Fruit fly (Drosophila melanogaster) whole organism, embryonic: Measurements from ENCODE around the gene Fancl.

ENCODE experiments used
- CG10274 ChIP-seq: fragments of 200-800 bp; sonication (Bioruptor generic); optimal IDR thresholded peaks from 3 replicates; lab custom pipeline; 2017; ENCODE audit warnings: missing biosample characterization, mild to moderate bottlenecking, missing genetic modification characterization
- CG11247 ChIP-seq: fragments of 200-800 bp; sonication (Bioruptor generic); IDR thresholded peaks from 2 replicates; pipeline ENCODE4 v1.3.6; 2022; ENCODE audit warnings: missing biosample characterization, missing genetic modification characterization
- CG12659 ChIP-seq: fragments of 200-800 bp; sonication (Bioruptor generic); optimal IDR thresholded peaks from 3 replicates; lab custom pipeline; 2017; ENCODE audit warnings: mild to moderate bottlenecking, missing biosample characterization, missing genetic modification reagents, missing genetic modification characterization
- CG12769 ChIP-seq: fragments of 200-800 bp; sonication (Bioruptor generic); optimal IDR thresholded peaks from 2 replicates; lab custom pipeline; 2019; ENCODE audit warnings: missing biosample characterization, mild to moderate bottlenecking, missing genetic modification characterization, moderate library complexity
- CG12942 ChIP-seq: fragments of 200-800 bp; sonication (Bioruptor generic); optimal IDR thresholded peaks from 3 replicates; lab custom pipeline; 2016; ENCODE audit warnings: missing biosample characterization, missing genetic modification characterization
- CG13287 ChIP-seq: fragments of 200-800 bp; sonication (Bioruptor generic); IDR thresholded peaks from 2 replicates; pipeline ENCODE4 v1.3.6; 2022; ENCODE audit warnings: missing biosample characterization, missing genetic modification characterization; ENCODE audit not compliant: partially characterized antibody
- CG14014 ChIP-seq: fragments of 200-800 bp; sonication (Bioruptor generic); IDR thresholded peaks from 2 replicates; pipeline ENCODE4 v1.3.6; 2022; ENCODE audit warnings: missing biosample characterization, missing genetic modification characterization
- CG15601 ChIP-seq: fragments of 200-800 bp; sonication (Bioruptor generic); optimal IDR thresholded peaks from 3 replicates; lab custom pipeline; 2019; ENCODE audit warnings: missing biosample characterization, mild to moderate bottlenecking, missing genetic modification characterization, moderate library complexity
- CG2120 ChIP-seq: fragments of 200-800 bp; sonication (Bioruptor generic); optimal IDR thresholded peaks from 3 replicates; lab custom pipeline; 2016; ENCODE audit warnings: missing biosample characterization, missing genetic modification characterization
- CG2875 ChIP-seq: fragments of 200-800 bp; sonication (Bioruptor generic); optimal IDR thresholded peaks from 2 replicates; lab custom pipeline; 2017; ENCODE audit warnings: missing biosample characterization, mild to moderate bottlenecking, missing genetic modification characterization, missing genetic modification reagents
- CG32532 ChIP-seq: fragments of 200-800 bp; sonication (Bioruptor generic); IDR thresholded peaks from 2 replicates; pipeline ENCODE4 v1.3.6; 2022; ENCODE audit warnings: missing biosample characterization, missing genetic modification characterization
- CG3847 ChIP-seq: fragments of 200-800 bp; sonication (Bioruptor generic); IDR thresholded peaks from 2 replicates; pipeline ENCODE4 v1.3.6; 2022; ENCODE audit warnings: missing biosample characterization, missing genetic modification characterization
- CG8290 ChIP-seq, 3 experiments: fragments of 200-800 bp; sonication (Bioruptor generic); optimal IDR thresholded peaks; 2 replicates each; lab custom pipeline; 2016 to 2019; ENCODE audit warnings: missing biosample characterization in 3 of 3, missing genetic modification characterization in 3 of 3, mild to moderate bottlenecking in 2 of 3, moderate library complexity in 1 of 3
- CG8388 ChIP-seq: fragments of 200-800 bp; sonication (Bioruptor generic); optimal IDR thresholded peaks from 2 replicates; lab custom pipeline; 2019; ENCODE audit warnings: missing biosample characterization, mild to moderate bottlenecking, missing genetic modification characterization, moderate library complexity
- CTCF ChIP-seq: fragments of 200-800 bp; sonication (Bioruptor generic); optimal IDR thresholded peaks from 2 replicates; lab custom pipeline; 2017; ENCODE audit warnings: missing biosample characterization, mild to moderate bottlenecking, missing genetic modification characterization, moderate library complexity
- Chrac-16 ChIP-seq: fragments of 200-800 bp; sonication (Bioruptor generic); optimal IDR thresholded peaks from 3 replicates; lab custom pipeline; 2016; ENCODE audit warnings: missing biosample characterization, missing genetic modification characterization
- CoRest ChIP-seq: fragments of 200-800 bp; sonication (Bioruptor generic); optimal IDR thresholded peaks from 3 replicates; lab custom pipeline; 2018; ENCODE audit warnings: missing biosample characterization, mild to moderate bottlenecking, missing genetic modification characterization, moderate library complexity
- Dek ChIP-seq: fragments of 200-800 bp; sonication (Bioruptor generic); optimal IDR thresholded peaks from 3 replicates; lab custom pipeline; 2019; ENCODE audit warnings: missing biosample characterization, mild to moderate bottlenecking, missing genetic modification characterization, moderate library complexity
- Dip2 ChIP-seq: fragments of 200-800 bp; sonication (Bioruptor generic); IDR thresholded peaks from 2 replicates; pipeline ENCODE4 v1.3.6; 2022; ENCODE audit warnings: missing biosample characterization, missing genetic modification characterization
- Dp ChIP-seq: fragments of 200-800 bp; sonication (Bioruptor generic); optimal IDR thresholded peaks from 2 replicates; lab custom pipeline; 2018; ENCODE audit warnings: missing biosample characterization, mild to moderate bottlenecking, missing genetic modification characterization, moderate library complexity
- Ets97D ChIP-seq: fragments of 200-800 bp; sonication (Bioruptor generic); optimal IDR thresholded peaks from 3 replicates; lab custom pipeline; 2016; ENCODE audit warnings: missing biosample characterization, missing genetic modification characterization
- HLH4C ChIP-seq: fragments of 200-800 bp; sonication (Bioruptor generic); IDR thresholded peaks from 3 replicates; pipeline ENCODE4 v1.3.6; 2022; ENCODE audit warnings: missing biosample characterization, missing genetic modification characterization; ENCODE audit not compliant: partially characterized antibody
- HmgZ ChIP-seq: fragments of 200-800 bp; sonication (Bioruptor generic); optimal IDR thresholded peaks from 2 replicates; lab custom pipeline; 2018; ENCODE audit warnings: missing biosample characterization, mild to moderate bottlenecking, missing genetic modification characterization
- Hmr ChIP-seq: fragments of 200-800 bp; sonication (Bioruptor generic); optimal IDR thresholded peaks from 3 replicates; lab custom pipeline; 2017; ENCODE audit warnings: mild to moderate bottlenecking, missing biosample characterization, missing genetic modification reagents, missing genetic modification characterization
- Hsf ChIP-seq: fragments of 200-800 bp; sonication (Bioruptor generic); optimal IDR thresholded peaks from 3 replicates; lab custom pipeline; 2016; ENCODE audit warnings: missing biosample characterization, missing genetic modification characterization
- Lhr ChIP-seq: fragments of 200-800 bp; sonication (Bioruptor generic); optimal IDR thresholded peaks from 3 replicates; lab custom pipeline; 2017; ENCODE audit warnings: mild to moderate bottlenecking, missing biosample characterization, missing genetic modification reagents, missing genetic modification characterization
- Med ChIP-seq: fragments of 200-800 bp; sonication (Bioruptor generic); peaks from one replicate; lab custom pipeline; 2016; ENCODE audit warnings: missing biosample characterization, missing genetic modification characterization, mild to moderate bottlenecking, inconsistent platforms, moderate library complexity
- Myb ChIP-seq: fragments of 200-800 bp; sonication (Bioruptor generic); optimal IDR thresholded peaks from 2 replicates; lab custom pipeline; 2016; ENCODE audit warnings: missing biosample characterization, missing genetic modification characterization
- NfI ChIP-seq: fragments of 200-800 bp; sonication (Bioruptor generic); optimal IDR thresholded peaks from 3 replicates; lab custom pipeline; 2018; ENCODE audit warnings: missing biosample characterization, mild to moderate bottlenecking, missing genetic modification characterization, moderate library complexity
- Rfx ChIP-seq: fragments of 200-800 bp; sonication (Bioruptor generic); IDR thresholded peaks from 2 replicates; pipeline ENCODE4 v1.3.6; 2022; ENCODE audit warnings: missing biosample characterization, missing genetic modification characterization
- Ssrp ChIP-seq: fragments of 200-800 bp; sonication (Bioruptor generic); optimal IDR thresholded peaks from 2 replicates; lab custom pipeline; 2018; ENCODE audit warnings: missing biosample characterization, mild to moderate bottlenecking, missing genetic modification characterization, moderate library complexity
- Usf ChIP-seq: fragments of 200-800 bp; sonication (Bioruptor generic); optimal IDR thresholded peaks from 2 replicates; lab custom pipeline; 2017; ENCODE audit warnings: missing genotype, missing biosample characterization, missing genetic modification characterization
- br ChIP-seq: fragments of >200 bp; optimal IDR thresholded peaks from 2 replicates; lab custom pipeline; 2017
- caup ChIP-seq: fragments of 200-800 bp; sonication (Bioruptor generic); optimal IDR thresholded peaks from 3 replicates; lab custom pipeline; 2017; ENCODE audit warnings: missing biosample characterization, mild to moderate bottlenecking, missing genetic modification characterization, moderate library complexity; ENCODE audit not compliant: severe bottlenecking
- chinmo ChIP-seq: fragments of 200-800 bp; sonication (Bioruptor generic); IDR thresholded peaks from 4 replicates; pipeline ENCODE4 v1.3.6; 2022; ENCODE audit warnings: missing biosample characterization, missing genetic modification characterization; ENCODE audit not compliant: partially characterized antibody
- dimm ChIP-seq: fragments of 200-800 bp; sonication (Bioruptor generic); IDR thresholded peaks from 2 replicates; pipeline ENCODE4 v1.3.6; 2022; ENCODE audit warnings: missing biosample characterization, missing genetic modification characterization
- dpn ChIP-seq, 2 experiments: fragments of 200-800 bp; sonication (Bioruptor generic); optimal IDR thresholded peaks; 3 replicates each; lab custom pipeline; 2016; ENCODE audit warnings: missing biosample characterization in 2 of 2, missing genetic modification characterization in 2 of 2
- grn ChIP-seq: fragments of 200-800 bp; sonication (Bioruptor generic); optimal IDR thresholded peaks from 3 replicates; lab custom pipeline; 2017; ENCODE audit warnings: missing biosample characterization, missing genetic modification characterization
- ham ChIP-seq: fragments of 200-800 bp; sonication (Bioruptor generic); IDR thresholded peaks from 2 replicates; pipeline ENCODE4 v1.3.6; 2022; ENCODE audit warnings: missing biosample characterization, missing genetic modification characterization
- mld ChIP-seq: fragments of 200-800 bp; sonication (Bioruptor generic); IDR thresholded peaks from 3 replicates; pipeline ENCODE4 v1.3.6; 2022; ENCODE audit warnings: missing biosample characterization, missing genetic modification characterization; ENCODE audit not compliant: partially characterized antibody
- nerfin-1 ChIP-seq: fragments of 200-800 bp; sonication (Bioruptor generic); optimal IDR thresholded peaks from 3 replicates; lab custom pipeline; 2019; ENCODE audit warnings: missing biosample characterization, mild to moderate bottlenecking, missing genetic modification characterization, moderate library complexity
- nerfin-2 ChIP-seq: fragments of 200-800 bp; sonication (Bioruptor generic); IDR thresholded peaks from 2 replicates; pipeline ENCODE4 v1.3.6; 2022; ENCODE audit warnings: missing biosample characterization, missing genetic modification characterization; ENCODE audit not compliant: partially characterized antibody
- onecut ChIP-seq: fragments of 200-800 bp; sonication (Bioruptor generic); IDR thresholded peaks from 2 replicates; pipeline ENCODE4 v1.3.6; 2022; ENCODE audit warnings: missing biosample characterization, missing genetic modification characterization
- pzg ChIP-seq: fragments of 200-800 bp; sonication (Bioruptor generic); optimal IDR thresholded peaks from 3 replicates; lab custom pipeline; 2018; ENCODE audit warnings: missing biosample characterization, mild to moderate bottlenecking, missing genetic modification characterization, moderate library complexity
- salm ChIP-seq: fragments of 200-800 bp; sonication (Bioruptor generic); optimal IDR thresholded peaks from 2 replicates; lab custom pipeline; 2018; ENCODE audit warnings: missing biosample characterization, mild to moderate bottlenecking, missing genetic modification characterization
- stc ChIP-seq: fragments of 200-800 bp; sonication (Bioruptor generic); IDR thresholded peaks from 2 replicates; pipeline ENCODE4 v1.3.6; 2022; ENCODE audit warnings: missing biosample characterization, missing genetic modification characterization
- trem ChIP-seq: fragments of 200-800 bp; optimal IDR thresholded peaks from 3 replicates; lab custom pipeline; 2019; ENCODE audit warnings: missing biosample characterization, mild to moderate bottlenecking, missing genetic modification characterization, moderate library complexity
- zfh1 ChIP-seq: fragments of 200-800 bp; sonication (Bioruptor generic); IDR thresholded peaks from 3 replicates; pipeline ENCODE4 v1.3.6; 2022; ENCODE audit warnings: missing biosample characterization, missing genetic modification characterization

The Fancl gene

dm6 chr3R:10078468-10079143, 25.9 kb upstream of the Fancl start:
- TF ChIP-seq Chrac-16 (GFP tag; lab: Kevin White, UChicago) (no peak), NfI (GFP tag; lab: Kevin White, UChicago) (no peak), stc (no peak), CG11247 (no peak), ham (GFP tag; lab: Robert Waterston, UW) (no peak), nerfin-1 (tag; lab: Kevin White, UChicago) (no peak), CG14014 (no peak)

dm6 chr3R:10076665-10077064, 24.0 kb upstream of the Fancl start:
- TF ChIP-seq Dip2 (GFP tag; lab: Robert Waterston, UW) (peak; percentile 89), CG2875 (GFP tag; lab: Kevin White, UChicago) (no peak), trem (peak; percentile 95), HLH4C (GFP tag; lab: Robert Waterston, UW) (no peak), dpn (GFP tag; optimal IDR thresholded peaks at IDR 0.05; lab: Kevin White, UChicago) (peak in 1 of 2 experiments; percentile 13), Dek (tag; lab: Kevin White, UChicago) (peak; percentile 22), Ets97D (GFP tag; lab: Kevin White, UChicago) (no peak), dimm (GFP tag; lab: Robert Waterston, UW) (no peak), salm (tag; lab: Kevin White, UChicago) (no peak), CG12659 (peak; percentile 21), Usf (GFP tag; lab: Kevin White, UChicago) (no peak), CG2120 (GFP tag; lab: Kevin White, UChicago) (peak; percentile 6), CG13287 (GFP tag; lab: Robert Waterston, UW) (peak; percentile 10; the same call in 1 of the 2 replicates), Hmr (GFP tag; lab: Kevin White, UChicago) (peak; percentile 37), pzg (peak; percentile 29), br (lab: Kevin White, UChicago) (no peak), Rfx (GFP tag; lab: Robert Waterston, UW) (peak; percentile 40; the same call in 1 of the 2 replicates), CG32532 (peak; percentile 27; the same call in 1 of the 2 replicates), CoRest (tag; lab: Kevin White, UChicago) (peak; percentile 21), Dp (GFP tag; lab: Kevin White, UChicago) (peak; percentile 26), CG15601 (tag; lab: Kevin White, UChicago) (peak; percentile 100), CG10274 (GFP tag; lab: Kevin White, UChicago) (no peak), mld (no peak), CG12769 (tag; lab: Kevin White, UChicago) (peak; percentile 97), caup (GFP tag; lab: Kevin White, UChicago) (no peak), CG12942 (GFP tag; lab: Kevin White, UChicago) (no peak), CG8388 (GFP tag; lab: Kevin White, UChicago) (no peak), onecut (GFP tag; lab: Robert Waterston, UW) (peak; percentile 17; the same call in 1 of the 2 replicates), Myb (GFP tag; lab: Kevin White, UChicago) (peak; percentile 95), CTCF (GFP tag; lab: Kevin White, UChicago) (peak; percentile 93), Hsf (GFP tag; lab: Kevin White, UChicago) (no peak), CG8290 (GFP tag; optimal IDR thresholded peaks at IDR 0.05; lab: Kevin White, UChicago) (no peak), CG8290 (tag; optimal IDR thresholded peaks at IDR 0.05; lab: Kevin White, UChicago) (no peak), Ssrp (tag; lab: Kevin White, UChicago) (no peak), zfh1 (GFP tag; lab: Robert Waterston, UW) (no peak), Lhr (peak; percentile 20), HmgZ (peak; percentile 28), CG3847 (GFP tag; lab: Robert Waterston, UW) (no peak), nerfin-2 (GFP tag; lab: Robert Waterston, UW) (peak; percentile 7; the same call in 1 of the 2 replicates), Med (GFP tag; lab: Kevin White, UChicago) (peak; percentile 68), chinmo (GFP tag; lab: Robert Waterston, UW) (0 out of 4 replicates have a peak, but pooled peaks have one; percentile 14), grn (GFP tag; lab: Kevin White, UChicago) (peak; percentile 33)
